Worm (Caenorhabditis elegans): ENCODE results near the gene B0238.15.

The B0238.15 gene

DNA sequence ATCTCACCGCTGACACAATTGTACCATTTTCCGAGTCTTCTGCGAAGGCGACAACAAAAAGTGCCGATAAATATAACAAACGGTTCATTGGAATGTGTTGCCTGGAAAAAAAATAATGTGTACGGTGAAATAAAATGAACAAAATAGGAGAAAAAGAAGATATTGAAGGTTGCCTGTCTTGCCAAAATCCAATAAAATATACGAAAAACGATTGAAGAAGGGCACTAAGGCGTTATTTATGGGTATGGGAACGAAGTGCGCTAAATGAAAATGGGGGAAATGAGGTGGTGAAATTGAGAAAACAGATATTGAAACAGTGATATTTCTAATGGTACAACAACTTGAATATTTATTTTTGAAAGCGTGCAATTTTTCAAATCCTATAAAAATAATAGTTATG, 41.8 kb upstream of the B0238.15 start, which contains the start of gene Y47A7.2:
TSS of gene Y47A7.2 (minus strand) at position 101 of the 400 bp plus-strand sequence.
- TF ChIP-seq Y75B8A.6 (GFP tag; IDR thresholded peaks at IDR 0.05), result no peak
- TF ChIP-seq dmd-6 (GFP tag; IDR thresholded peaks at IDR 0.05), result no peak
- no peak for TF ChIP-seq lim-7 (GFP tag; IDR thresholded peaks at IDR 0.05)
- no peak for TF ChIP-seq F10B5.3 (tag; optimal IDR thresholded peaks at IDR 0.05)
- TF ChIP-seq ctbp-1 (GFP tag; IDR thresholded peaks at IDR 0.05), result no peak
- no peak for TF ChIP-seq fkh-10 (GFP tag; optimal IDR thresholded peaks at IDR 0.05)
- no peak for TF ChIP-seq zip-2 (tag; optimal IDR thresholded peaks at IDR 0.05)
- TF ChIP-seq F26F4.8 (GFP tag; conservative IDR thresholded peaks at IDR 0.05), result no peak
- no peak for TF ChIP-seq lin-13 (GFP tag; optimal IDR thresholded peaks at IDR 0.05)
- no peak for TF ChIP-seq ceh-82 (tag; optimal IDR thresholded peaks at IDR 0.05)
- TF ChIP-seq ces-1 (GFP tag; optimal IDR thresholded peaks at IDR 0.05), result no peak

DNA sequence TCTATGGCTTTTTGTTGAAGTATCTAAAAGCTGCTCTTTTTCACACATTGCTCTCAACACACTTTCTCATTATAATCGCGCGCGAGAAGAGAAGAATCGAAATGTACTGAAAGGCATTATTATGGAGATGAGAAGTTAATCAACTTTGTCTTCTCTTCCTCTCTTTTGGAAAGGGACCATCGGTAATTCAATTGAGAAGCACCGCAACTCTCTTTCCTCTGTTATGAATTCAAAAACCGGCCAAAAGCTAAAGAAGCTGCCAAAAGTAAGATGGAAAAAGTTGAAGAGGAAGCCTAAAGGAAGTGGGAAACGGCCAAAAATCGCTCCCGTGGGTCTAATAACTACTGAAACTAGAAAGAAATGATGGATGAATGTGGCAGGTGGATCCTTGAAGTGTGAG, 39.8 kb upstream of the B0238.15 start:
- TF ChIP-seq T20F7.1 (GFP tag; optimal IDR thresholded peaks at IDR 0.05), result no peak
- TF ChIP-seq T26A8.4 (GFP tag; IDR thresholded peaks at IDR 0.05), result no peak
- TF ChIP-seq hif-1 (tag; optimal IDR thresholded peaks at IDR 0.05), result no peak
- TF ChIP-seq ceh-20 (GFP tag; IDR thresholded peaks at IDR 0.05), result no peak
- TF ChIP-seq zfp-3 (GFP tag; conservative IDR thresholded peaks at IDR 0.05), result no peak
- no peak for TF ChIP-seq jun-1 (tag; optimal IDR thresholded peaks at IDR 0.05)
- TF ChIP-seq lin-29 (GFP tag; IDR thresholded peaks at IDR 0.05), result no peak
- TF ChIP-seq ces-1 (GFP tag; optimal IDR thresholded peaks at IDR 0.05), result peak; percentile 91
- TF ChIP-seq ztf-11 (tag; optimal IDR thresholded peaks at IDR 0.05), result no peak
- TF ChIP-seq mxl-2 (GFP tag; conservative IDR thresholded peaks at IDR 0.05), result no peak
- TF ChIP-seq rbr-2 (tag; optimal IDR thresholded peaks at IDR 0.05), result peak; percentile 8
- TF ChIP-seq dpl-1 (GFP tag; optimal IDR thresholded peaks at IDR 0.05), result no peak
- no peak for TF ChIP-seq Y48G9A.11 (GFP tag; IDR thresholded peaks at IDR 0.05)
- no peak for TF ChIP-seq lin-38 (GFP tag; IDR thresholded peaks at IDR 0.05)
- no peak for TF ChIP-seq daf-16 (GFP tag; optimal IDR thresholded peaks at IDR 0.05)
- TF ChIP-seq daf-16 (tag; optimal IDR thresholded peaks at IDR 0.05), result no peak
- no peak for TF ChIP-seq egl-27 (tag; optimal IDR thresholded peaks at IDR 0.05)
- TF ChIP-seq fkh-10 (GFP tag; optimal IDR thresholded peaks at IDR 0.05), result peak; percentile 51
- peak in 1 of 2 experiments; percentile 44 for TF ChIP-seq unc-62 (GFP tag; optimal IDR thresholded peaks at IDR 0.05 in 1 of 2)
- no peak for TF ChIP-seq unc-62 (tag; optimal IDR thresholded peaks at IDR 0.05)
- no peak for TF ChIP-seq arid-1 (GFP tag; conservative IDR thresholded peaks at IDR 0.05)
- no peak for TF ChIP-seq nhr-28 (tag; optimal IDR thresholded peaks at IDR 0.05)
- TF ChIP-seq daf-8 (GFP tag; IDR thresholded peaks at IDR 0.05), result no peak
- TF ChIP-seq zag-1 (tag; optimal IDR thresholded peaks at IDR 0.05), result no peak
- TF ChIP-seq aly-2 (tag; optimal IDR thresholded peaks at IDR 0.05), result no peak
- TF ChIP-seq nhr-6 (tag; optimal IDR thresholded peaks at IDR 0.05), result no peak

ce11 chrV:5201706-5202105, 38.3 kb upstream of the B0238.15 start:
- no peak for TF ChIP-seq snpc-1.2 (GFP tag; IDR thresholded peaks at IDR 0.05)
- TF ChIP-seq nhr-48 (tag; optimal IDR thresholded peaks at IDR 0.05), result no peak
- TF ChIP-seq unc-62 (GFP tag; optimal IDR thresholded peaks at IDR 0.05 in 1 of 2), result peak in 1 of 2 experiments; percentile 79
- TF ChIP-seq unc-62 (tag; optimal IDR thresholded peaks at IDR 0.05), result no peak

- TF ChIP-seq pqm-1 (tag; optimal IDR thresholded peaks at IDR 0.05), result no peak
- no peak for TF ChIP-seq Y105C5A.15 (GFP tag; IDR thresholded peaks at IDR 0.05)
Observed at ce11 chrV:5203643-5204042, 36.4 kb upstream of the B0238.15 start.
